Fruit fly (Drosophila melanogaster) whole organism, embryonic: ENCODE measurements around the gene His3.3A.

Experiments used
- Ada2b ChIP-seq: fragments of 200-800 bp; sonication (Bioruptor generic); IDR thresholded peaks from 2 replicates; pipeline ENCODE4 v1.3.6; 2022; ENCODE audit warnings: missing biosample characterization, missing genetic modification characterization
- Atf6 ChIP-seq: fragments of 200-800 bp; sonication (Bioruptor generic); IDR thresholded peaks from 2 replicates; pipeline ENCODE4 v1.3.6; 2022; ENCODE audit warnings: missing biosample characterization, missing genetic modification characterization
- Awh ChIP-seq: fragments of 200-800 bp; sonication (Bioruptor generic); IDR thresholded peaks from 2 replicates; pipeline ENCODE4, ENCODE4 v1.3.6; 2022; ENCODE audit warnings: missing biosample characterization, missing genetic modification characterization
- Bteb2 ChIP-seq: fragments of 200-800 bp; sonication (Bioruptor generic); optimal IDR thresholded peaks from 2 replicates; lab custom pipeline; 2016; ENCODE audit warnings: missing biosample characterization, missing genetic modification characterization
- CG10462 ChIP-seq: fragments of 200-800 bp; sonication (Bioruptor generic); optimal IDR thresholded peaks from 2 replicates; lab custom pipeline; 2016; ENCODE audit warnings: missing biosample characterization, missing genetic modification characterization
- CG11093 ChIP-seq: fragments of 200-800 bp; sonication (Bioruptor generic); IDR thresholded peaks from 3 replicates; pipeline ENCODE4 v1.3.6; 2022; ENCODE audit warnings: missing biosample characterization, missing genetic modification characterization
- CG11696 ChIP-seq: fragments of 200-800 bp; sonication (Bioruptor generic); IDR thresholded peaks from 2 replicates; pipeline ENCODE4 v1.3.6; 2022; ENCODE audit warnings: missing biosample characterization, missing genetic modification characterization
- CG12155 ChIP-seq: fragments of 200-800 bp; sonication (Bioruptor generic); optimal IDR thresholded peaks from 3 replicates; lab custom pipeline; 2016; ENCODE audit warnings: missing biosample characterization, missing genetic modification characterization
- CG1233 ChIP-seq: fragments of 200-800 bp; sonication (Bioruptor generic); optimal IDR thresholded peaks from 4 replicates; lab custom pipeline; 2018; ENCODE audit warnings: missing biosample characterization, mild to moderate bottlenecking, missing genetic modification characterization
- CG12391 ChIP-seq: fragments of 200-800 bp; sonication (Bioruptor generic); optimal IDR thresholded peaks from 3 replicates; lab custom pipeline; 2018; ENCODE audit warnings: missing biosample characterization, mild to moderate bottlenecking, missing genetic modification characterization, moderate library complexity
- CG13123 ChIP-seq: fragments of 200-800 bp; sonication (Bioruptor generic); optimal IDR thresholded peaks from 2 replicates; lab custom pipeline; 2016; ENCODE audit warnings: missing biosample characterization, missing genetic modification characterization
- CG15269 ChIP-seq: fragments of 200-800 bp; sonication (Bioruptor generic); optimal IDR thresholded peaks from 2 replicates; lab custom pipeline; 2018; ENCODE audit warnings: missing biosample characterization, mild to moderate bottlenecking, missing genetic modification characterization, moderate library complexity
- CG17385 ChIP-seq: fragments of 200-800 bp; sonication (Bioruptor generic); optimal IDR thresholded peaks from 3 replicates; lab custom pipeline; 2018; ENCODE audit warnings: missing biosample characterization, mild to moderate bottlenecking, missing genetic modification characterization
- CG4360 ChIP-seq: fragments of 200-800 bp; sonication (Bioruptor generic); IDR thresholded peaks from 2 replicates; pipeline ENCODE4 v1.3.6; 2022; ENCODE audit warnings: missing biosample characterization, missing genetic modification characterization
- CG4730 ChIP-seq: fragments of 200-800 bp; sonication (Bioruptor generic); IDR thresholded peaks from 2 replicates; pipeline ENCODE4 v1.3.6; 2022; ENCODE audit warnings: missing biosample characterization, missing genetic modification characterization
- CG4820 ChIP-seq: fragments of 200-800 bp; sonication (Bioruptor generic); optimal IDR thresholded peaks from 3 replicates; lab custom pipeline; 2016; ENCODE audit warnings: missing biosample characterization, missing genetic modification characterization
- CG9817 ChIP-seq: fragments of 200-800 bp; sonication (Bioruptor generic); optimal IDR thresholded peaks from 2 replicates; lab custom pipeline; 2018; ENCODE audit warnings: missing biosample characterization, mild to moderate bottlenecking, missing genetic modification characterization, moderate library complexity
- CrebB ChIP-seq: fragments of 200-800 bp; sonication (Bioruptor generic); optimal IDR thresholded peaks from 3 replicates; lab custom pipeline; 2018; ENCODE audit warnings: missing biosample characterization, mild to moderate bottlenecking, missing genetic modification characterization
- Drgx ChIP-seq: fragments of 200-800 bp; sonication (Bioruptor generic); IDR thresholded peaks from 2 replicates; pipeline ENCODE4 v1.3.6; 2022; ENCODE audit warnings: missing biosample characterization, missing genetic modification characterization
- HHEX ChIP-seq: fragments of 200-800 bp; sonication (Bioruptor generic); optimal IDR thresholded peaks from 3 replicates; lab custom pipeline; 2017; ENCODE audit warnings: missing biosample characterization, mild to moderate bottlenecking, missing genetic modification characterization, missing genetic modification reagents
- HLHmδ ChIP-seq: fragments of 200-800 bp; sonication (Bioruptor generic); optimal IDR thresholded peaks from 2 replicates; lab custom pipeline; 2018; ENCODE audit warnings: missing biosample characterization, mild to moderate bottlenecking, missing genetic modification characterization, moderate library complexity
- Hsf ChIP-seq: fragments of 200-800 bp; sonication (Bioruptor generic); optimal IDR thresholded peaks from 3 replicates; lab custom pipeline; 2016; ENCODE audit warnings: missing biosample characterization, missing genetic modification characterization
- Jarid2 ChIP-seq: fragments of 200-800 bp; sonication (Bioruptor generic); optimal IDR thresholded peaks from 3 replicates; lab custom pipeline; 2017; ENCODE audit warnings: mild to moderate bottlenecking, missing biosample characterization, missing genetic modification reagents, missing genetic modification characterization
- Lhr ChIP-seq: fragments of 200-800 bp; sonication (Bioruptor generic); optimal IDR thresholded peaks from 3 replicates; lab custom pipeline; 2017; ENCODE audit warnings: mild to moderate bottlenecking, missing biosample characterization, missing genetic modification reagents, missing genetic modification characterization
- MTF-1 ChIP-seq: fragments of 200-800 bp; sonication (Bioruptor generic); optimal IDR thresholded peaks from 2 replicates; lab custom pipeline; 2018; ENCODE audit warnings: missing biosample characterization, mild to moderate bottlenecking, missing genetic modification characterization, borderline replicate concordance
- Ssrp ChIP-seq: fragments of 200-800 bp; sonication (Bioruptor generic); optimal IDR thresholded peaks from 2 replicates; lab custom pipeline; 2018; ENCODE audit warnings: missing biosample characterization, mild to moderate bottlenecking, missing genetic modification characterization, moderate library complexity
- ato ChIP-seq: fragments of 200-800 bp; sonication (Bioruptor generic); IDR thresholded peaks from 2 replicates; pipeline ENCODE4 v1.3.6; 2022; ENCODE audit warnings: missing biosample characterization, missing genetic modification characterization; ENCODE audit not compliant: partially characterized antibody
- btn ChIP-seq: fragments of 200-800 bp; sonication (Bioruptor generic); optimal IDR thresholded peaks from 2 replicates; lab custom pipeline; 2016; ENCODE audit warnings: missing biosample characterization, missing genetic modification characterization
- caup ChIP-seq: fragments of 200-800 bp; sonication (Bioruptor generic); optimal IDR thresholded peaks from 3 replicates; lab custom pipeline; 2017; ENCODE audit warnings: missing biosample characterization, mild to moderate bottlenecking, missing genetic modification characterization, moderate library complexity; ENCODE audit not compliant: severe bottlenecking
- chif ChIP-seq, 2 experiments: fragments of 200-800 bp; sonication (Bioruptor generic); optimal IDR thresholded peaks; 3 replicates each; lab custom pipeline; 2016; ENCODE audit warnings: missing biosample characterization in 2 of 2, missing genetic modification characterization in 2 of 2
- crp ChIP-seq, 2 experiments: fragments of 200-800 bp; sonication (Bioruptor generic); optimal IDR thresholded peaks; 2 replicates in 1 of 2; 3 replicates in 1 of 2; lab custom pipeline; 2017; ENCODE audit warnings: missing biosample characterization in 2 of 2, missing genetic modification characterization in 2 of 2, mild to moderate bottlenecking in 1 of 2, moderate library complexity in 1 of 2
- danr ChIP-seq: fragments of 200-800 bp; sonication (Bioruptor generic); IDR thresholded peaks from 2 replicates; pipeline ENCODE4 v1.3.6; 2022; ENCODE audit warnings: missing biosample characterization, missing genetic modification characterization
- dimm ChIP-seq: fragments of 200-800 bp; sonication (Bioruptor generic); IDR thresholded peaks from 2 replicates; pipeline ENCODE4 v1.3.6; 2022; ENCODE audit warnings: missing biosample characterization, missing genetic modification characterization
- ems ChIP-seq: fragments of 200-800 bp; sonication (Bioruptor generic); optimal IDR thresholded peaks from 3 replicates; lab custom pipeline; 2016; ENCODE audit warnings: missing biosample characterization, missing genetic modification characterization
- fu2 ChIP-seq: fragments of 200-800 bp; sonication (Bioruptor generic); optimal IDR thresholded peaks from 2 replicates; lab custom pipeline; 2016; ENCODE audit warnings: missing biosample characterization, missing genetic modification characterization
- gcm ChIP-seq: fragments of 200-800 bp; sonication (Bioruptor generic); optimal IDR thresholded peaks from 2 replicates; lab custom pipeline; 2019; ENCODE audit warnings: missing biosample characterization, mild to moderate bottlenecking, missing genetic modification characterization, moderate library complexity
- hbn ChIP-seq: fragments of 200-800 bp; sonication (Bioruptor generic); IDR thresholded peaks from 2 replicates; pipeline ENCODE4 v1.3.6; 2022; ENCODE audit warnings: missing biosample characterization, missing genetic modification characterization; ENCODE audit not compliant: partially characterized antibody
- hth ChIP-seq: fragments of >200 bp; optimal IDR thresholded peaks from 2 replicates; lab custom pipeline; 2017; ENCODE audit warnings: inconsistent platforms
- kah ChIP-seq: fragments of 200-800 bp; sonication (Bioruptor generic); optimal IDR thresholded peaks from 2 replicates; lab custom pipeline; 2018; ENCODE audit warnings: missing biosample characterization, mild to moderate bottlenecking, missing genetic modification characterization
- lilli ChIP-seq: fragments of 200-800 bp; sonication (Bioruptor generic); optimal IDR thresholded peaks from 3 replicates; lab custom pipeline; 2016; ENCODE audit warnings: missing biosample characterization, missing genetic modification characterization
- maf-S ChIP-seq: fragments of 200-800 bp; sonication (Bioruptor generic); optimal IDR thresholded peaks from 2 replicates; lab custom pipeline; 2016; ENCODE audit warnings: missing biosample characterization, missing genetic modification characterization
- oc ChIP-seq: fragments of 200-800 bp; sonication (Bioruptor generic); optimal IDR thresholded peaks from 2 replicates; lab custom pipeline; 2018; ENCODE audit warnings: missing biosample characterization, mild to moderate bottlenecking, missing genetic modification characterization, moderate library complexity
- psq ChIP-seq: fragments of 200-800 bp; sonication (Bioruptor generic); optimal IDR thresholded peaks from 2 replicates; lab custom pipeline; 2017; ENCODE audit warnings: missing biosample characterization, missing genetic modification characterization
- pzg ChIP-seq: fragments of 200-800 bp; sonication (Bioruptor generic); optimal IDR thresholded peaks from 3 replicates; lab custom pipeline; 2018; ENCODE audit warnings: missing biosample characterization, mild to moderate bottlenecking, missing genetic modification characterization, moderate library complexity
- ranshi ChIP-seq: fragments of 200-800 bp; sonication (Bioruptor generic); IDR thresholded peaks from 2 replicates; pipeline ENCODE4 v1.3.6; 2022; ENCODE audit warnings: missing biosample characterization, missing genetic modification characterization
- shn ChIP-seq: fragments of 200-800 bp; sonication (Bioruptor generic); optimal IDR thresholded peaks from 3 replicates; lab custom pipeline; 2016; ENCODE audit warnings: missing biosample characterization, missing genetic modification characterization
- tio ChIP-seq: fragments of 200-800 bp; sonication (Bioruptor generic); optimal IDR thresholded peaks from 2 replicates; lab custom pipeline; 2017; ENCODE audit warnings: missing biosample characterization, missing genetic modification characterization, inconsistent platforms
- tll ChIP-seq, 2 experiments: fragments of 200-800 bp in 1 of 2; fragments of >200 bp in 1 of 2; sonication (Bioruptor generic) in 1 of 2; optimal IDR thresholded peaks; 2 replicates each; lab custom pipeline; 2017 to 2019; ENCODE audit warnings: missing biosample characterization in 2 of 2, missing genetic modification characterization in 2 of 2, mild to moderate bottlenecking in 1 of 2, moderate library complexity in 1 of 2
- trem ChIP-seq: fragments of 200-800 bp; optimal IDR thresholded peaks from 3 replicates; lab custom pipeline; 2019; ENCODE audit warnings: missing biosample characterization, mild to moderate bottlenecking, missing genetic modification characterization, moderate library complexity
- usp ChIP-seq: fragments of >200 bp; optimal IDR thresholded peaks from 2 replicates; lab custom pipeline; 2017; ENCODE audit warnings: missing biosample characterization, missing genetic modification characterization
- yki ChIP-seq: fragments of >200 bp; optimal IDR thresholded peaks from 3 replicates; lab custom pipeline; 2018

Gene His3.3A

dm6 chr2L:5043495-5044146 is 11.2 kb upstream of the His3.3A start (continued):
- TF ChIP-seq CG4360 (GFP tag; lab: Robert Waterston, UW), result no peak
- no peak for TF ChIP-seq Ada2b (GFP tag; lab: Robert Waterston, UW)
- TF ChIP-seq psq (GFP tag; lab: Kevin White, UChicago), result no peak
- peak; percentile 56 for TF ChIP-seq CG15269
- TF ChIP-seq ranshi (GFP tag; lab: Robert Waterston, UW), result peak; percentile 65
- no peak for TF ChIP-seq CG13123 (GFP tag; lab: Kevin White, UChicago)
- no peak for TF ChIP-seq CrebB (tag; lab: Kevin White, UChicago)
- no peak for TF ChIP-seq MTF-1
- TF ChIP-seq danr, result no peak
- no peak for TF ChIP-seq CG1233 (GFP tag; lab: Kevin White, UChicago)
- TF ChIP-seq gcm (GFP tag; lab: Kevin White, UChicago), result no peak
- peak; percentile 40 for TF ChIP-seq CG12155 (GFP tag; lab: Kevin White, UChicago)
- peak; percentile 49 for TF ChIP-seq Ssrp
- TF ChIP-seq Lhr, result no peak
- TF ChIP-seq HHEX (GFP tag; lab: Kevin White, UChicago), result peak; percentile 69
- no peak for TF ChIP-seq trem (tag; lab: Kevin White, UChicago)
- no peak for TF ChIP-seq dimm (GFP tag; lab: Robert Waterston, UW)
- no peak for TF ChIP-seq kah (GFP tag; lab: Kevin White, UChicago)
- TF ChIP-seq ato (GFP tag; lab: Robert Waterston, UW), result no peak
- peak; percentile 63 for TF ChIP-seq Atf6 (GFP tag; lab: Robert Waterston, UW)
- no peak for TF ChIP-seq crp (GFP tag; optimal IDR thresholded peaks at IDR 0.05; lab: Kevin White, UChicago)
- TF ChIP-seq tio (GFP tag; lab: Kevin White, UChicago), result no peak
- TF ChIP-seq lilli (GFP tag; lab: Kevin White, UChicago), result peak; percentile 57
- TF ChIP-seq hth, result no peak
- peak; percentile 32 for TF ChIP-seq CG4820 (GFP tag; lab: Kevin White, UChicago)
- TF ChIP-seq CG12391 (tag; lab: Kevin White, UChicago), result peak; percentile 31
- TF ChIP-seq CG4730 (GFP tag; lab: Robert Waterston, UW), result 0 out of 2 replicates have a peak, but pooled peaks have one; percentile 19
- TF ChIP-seq Bteb2 (GFP tag; lab: Kevin White, UChicago), result no peak
- TF ChIP-seq CG11696 (GFP tag; lab: Robert Waterston, UW), result no peak
- peak; percentile 7 for TF ChIP-seq maf-S (GFP tag; lab: Kevin White, UChicago)
- TF ChIP-seq tll (GFP tag; optimal IDR thresholded peaks at IDR 0.05; lab: Kevin White, UChicago), result no peak
- no peak for TF ChIP-seq yki (lab: Kevin White, UChicago)
- no peak for TF ChIP-seq Jarid2 (GFP tag; lab: Kevin White, UChicago)
- TF ChIP-seq btn, result no peak
- TF ChIP-seq fu2 (GFP tag; lab: Kevin White, UChicago), result peak; percentile 4
- peak; percentile 9 for TF ChIP-seq caup (GFP tag; lab: Kevin White, UChicago)
- no peak for TF ChIP-seq oc (tag; lab: Kevin White, UChicago)
- no peak for TF ChIP-seq Awh (GFP tag; lab: Robert Waterston, UW)
- TF ChIP-seq Drgx, result peak; percentile 73
- no peak for TF ChIP-seq Hsf
- TF ChIP-seq hbn, result no peak
- peak; percentile 15 for TF ChIP-seq shn (GFP tag; lab: Kevin White, UChicago)
- TF ChIP-seq CG10462 (GFP tag; lab: Kevin White, UChicago), result no peak
- peak; percentile 21 for TF ChIP-seq CG17385 (GFP tag; lab: Kevin White, UChicago)
- TF ChIP-seq CG9817 (tag; lab: Kevin White, UChicago), result peak; percentile 37
- TF ChIP-seq usp (GFP tag; lab: Kevin White, UChicago), result no peak
- no peak for TF ChIP-seq CG11093 (GFP tag; lab: Robert Waterston, UW)
- no peak for TF ChIP-seq HLHmδ (GFP tag; lab: Kevin White, UChicago)
- no peak for TF ChIP-seq chif (GFP tag; optimal IDR thresholded peaks at IDR 0.05; lab: Kevin White, UChicago)
- TF ChIP-seq ems, result no peak
- TF ChIP-seq pzg (GFP tag; lab: Kevin White, UChicago), result no peak
